Fruit fly (Drosophila melanogaster) whole organism, wandering third instar larva: Measurements from ENCODE around the gene CG11563.
A peak's percentile ranks its signal among the peaks of the same experiment; 100 is the strongest.

Experiments used
- CG32264 ChIP-seq: fragments of 200-800 bp; sonication (Bioruptor generic); optimal IDR thresholded peaks from 2 replicates; lab custom pipeline; 2016; ENCODE audit warnings: missing biosample characterization, missing genetic modification characterization
- CrebA ChIP-seq: fragments of 200-800 bp; sonication (Bioruptor generic); optimal IDR thresholded peaks from 2 replicates; lab custom pipeline; 2016; ENCODE audit warnings: missing biosample characterization, mild to moderate bottlenecking, missing genetic modification characterization, borderline replicate concordance
- Dif ChIP-seq: fragments of 200-275, 200-300 bp; sonication (Bioruptor generic); optimal IDR thresholded peaks from 2 replicates; lab custom pipeline; 2018; ENCODE audit warnings: missing biosample characterization, missing genetic modification characterization; ENCODE audit not compliant: partially characterized antibody
- GATAd ChIP-seq: sonication (Bioruptor generic); optimal IDR thresholded peaks from 2 replicates; lab custom pipeline; 2016; ENCODE audit warnings: missing biosample characterization, missing genetic modification characterization
- HLH106 ChIP-seq: fragments of 200-800 bp; optimal IDR thresholded peaks from 3 replicates; lab custom pipeline; 2019; ENCODE audit warnings: missing biosample characterization, mild to moderate bottlenecking, missing genetic modification characterization, moderate library complexity
- Hr78 ChIP-seq: fragments of >200 bp; optimal IDR thresholded peaks from 2 replicates; lab custom pipeline; 2017; ENCODE audit warnings: missing biosample characterization, missing genetic modification characterization
- Hr83 ChIP-seq: fragments of 200-300 bp; sonication (Bioruptor generic); optimal IDR thresholded peaks from 2 replicates; lab custom pipeline; 2016; ENCODE audit warnings: missing biosample characterization, mild to moderate bottlenecking, missing genetic modification characterization, moderate library complexity; ENCODE audit not compliant: poor library complexity, severe bottlenecking
- Jra ChIP-seq: sonication (Bioruptor generic); optimal IDR thresholded peaks from 2 replicates; lab custom pipeline; 2016; ENCODE audit warnings: missing biosample characterization, missing genetic modification characterization
- Mio ChIP-seq: sonication (Bioruptor generic); optimal IDR thresholded peaks from 2 replicates; lab custom pipeline; 2016; ENCODE audit warnings: missing biosample characterization, missing genetic modification characterization
- Myc ChIP-seq: fragments of >200 bp; optimal IDR thresholded peaks from 2 replicates; lab custom pipeline; 2017
- OdsH ChIP-seq: fragments of 200-800 bp; sonication (Bioruptor generic); optimal IDR thresholded peaks from 2 replicates; lab custom pipeline; 2016; ENCODE audit warnings: missing biosample characterization, mild to moderate bottlenecking, missing genetic modification characterization
- Rel ChIP-seq, 2 experiments: fragments of 200-800 bp; sonication (Bioruptor generic) in 1 of 2; optimal IDR thresholded peaks; 2 replicates in 1 of 2; 3 replicates in 1 of 2; lab custom pipeline; 2016 to 2019; ENCODE audit warnings: mild to moderate bottlenecking in 2 of 2, missing biosample characterization in 2 of 2, missing genetic modification characterization in 2 of 2, moderate library complexity in 1 of 2
- Sp1 ChIP-seq: fragments of 200-800 bp; sonication (Bioruptor generic); optimal IDR thresholded peaks from 3 replicates; lab custom pipeline; 2019; ENCODE audit warnings: missing biosample characterization, mild to moderate bottlenecking, missing genetic modification characterization, moderate library complexity
- Vsx2 ChIP-seq: fragments of 200-300, 225-300 bp; sonication (Bioruptor generic); optimal IDR thresholded peaks from 2 replicates; lab custom pipeline; 2018; ENCODE audit warnings: missing biosample characterization, missing genetic modification characterization; ENCODE audit not compliant: partially characterized antibody
- br ChIP-seq: fragments of 200-800 bp; sonication (Bioruptor generic); optimal IDR thresholded peaks from 2 replicates; lab custom pipeline; 2016; ENCODE audit warnings: missing biosample characterization, missing genetic modification characterization
- brk ChIP-seq: fragments of 200-800 bp; sonication (Bioruptor generic); optimal IDR thresholded peaks from 2 replicates; lab custom pipeline; 2016; ENCODE audit warnings: missing biosample characterization, mild to moderate bottlenecking, missing genetic modification characterization
- dl ChIP-seq, 2 experiments: fragments of 175-275, 200-275 bp in 1 of 2; fragments of 200-275 bp in 1 of 2; sonication (Bioruptor generic); optimal IDR thresholded peaks; lab custom pipeline; 2018; ENCODE audit warnings: mild to moderate bottlenecking in 2 of 2, missing biosample characterization in 2 of 2, missing genetic modification characterization in 2 of 2, moderate library complexity in 2 of 2; ENCODE audit not compliant: partially characterized antibody in 2 of 2, insufficient read depth in 1 of 2
- dmrt93B ChIP-seq: fragments of 200-800 bp; sonication (Bioruptor generic); optimal IDR thresholded peaks from 2 replicates; lab custom pipeline; 2018; ENCODE audit warnings: missing biosample characterization, mild to moderate bottlenecking, missing genetic modification characterization
- dsf ChIP-seq: sonication (Bioruptor generic); optimal IDR thresholded peaks from 2 replicates; lab custom pipeline; 2016; ENCODE audit warnings: missing biosample characterization, missing genetic modification characterization, borderline replicate concordance
- ey ChIP-seq: fragments of 200-800 bp; sonication (Bioruptor generic); optimal IDR thresholded peaks from 2 replicates; lab custom pipeline; 2016; ENCODE audit warnings: missing biosample characterization, missing genetic modification characterization
- foxo ChIP-seq, 2 experiments: fragments of 200-800 bp; sonication (Bioruptor generic); optimal IDR thresholded peaks; 2 replicates in 1 of 2; 3 replicates in 1 of 2; lab custom pipeline; 2016 to 2017; ENCODE audit warnings: missing biosample characterization in 2 of 2, missing genetic modification characterization in 2 of 2
- fru ChIP-seq: fragments of 200-800 bp; sonication (Bioruptor generic); optimal IDR thresholded peaks from 3 replicates; lab custom pipeline; 2016; ENCODE audit warnings: missing biosample characterization, mild to moderate bottlenecking, missing genetic modification characterization
- h ChIP-seq: fragments of 200-800 bp; sonication (Bioruptor generic); optimal IDR thresholded peaks from 3 replicates; lab custom pipeline; 2016; ENCODE audit warnings: missing biosample characterization, mild to moderate bottlenecking, missing genetic modification characterization
- jim ChIP-seq: fragments of 175-275, 200-325 bp; sonication (Bioruptor generic); optimal IDR thresholded peaks from 2 replicates; lab custom pipeline; 2016; ENCODE audit warnings: missing biosample characterization, mild to moderate bottlenecking, missing genetic modification characterization
- lola ChIP-seq: fragments of >200 bp; optimal IDR thresholded peaks from 2 replicates; lab custom pipeline; 2017; ENCODE audit warnings: missing biosample characterization, missing genetic modification characterization
- pan ChIP-seq: fragments of >200 bp; optimal IDR thresholded peaks from 2 replicates; lab custom pipeline; 2017
- psq ChIP-seq: fragments of 200-800 bp; sonication (Bioruptor generic); optimal IDR thresholded peaks from 3 replicates; lab custom pipeline; 2017; ENCODE audit warnings: missing biosample characterization, mild to moderate bottlenecking, missing genetic modification characterization, moderate library complexity
- rgr ChIP-seq: fragments of 200-800 bp; sonication (Bioruptor generic); optimal IDR thresholded peaks from 3 replicates; lab custom pipeline; 2016; ENCODE audit warnings: missing biosample characterization, mild to moderate bottlenecking, missing genetic modification characterization
- sage ChIP-seq: fragments of 200-800 bp; sonication (Bioruptor generic); optimal IDR thresholded peaks from 2 replicates; lab custom pipeline; 2016; ENCODE audit warnings: missing biosample characterization, mild to moderate bottlenecking, missing genetic modification characterization
- tai ChIP-seq: sonication (Bioruptor generic); optimal IDR thresholded peaks from 2 replicates; lab custom pipeline; 2016; ENCODE audit warnings: missing biosample characterization, missing genetic modification characterization
- usp ChIP-seq: fragments of >200 bp; optimal IDR thresholded peaks from 2 replicates; lab custom pipeline; 2017; ENCODE audit warnings: missing biosample characterization, missing genetic modification characterization
- woc ChIP-seq: sonication (Bioruptor generic); optimal IDR thresholded peaks from 2 replicates; lab custom pipeline; 2016; ENCODE audit warnings: missing biosample characterization, mild to moderate bottlenecking, missing genetic modification characterization

The CG11563 gene

dm6 chr3R:31709142-31709541 is 27.7 kb upstream of the CG11563 start:
- TF ChIP-seq rgr (GFP tag; lab: Kevin White, UChicago) = peak; percentile 39
- TF ChIP-seq Jra (GFP tag; lab: Kevin White, UChicago) = no peak
- TF ChIP-seq fru = peak; percentile 22
- no peak for TF ChIP-seq Rel (GFP tag; optimal IDR thresholded peaks at IDR 0.05; lab: Kevin White, UChicago)
- no peak for TF ChIP-seq Rel (tag; optimal IDR thresholded peaks at IDR 0.05; lab: Kevin White, UChicago)
- TF ChIP-seq foxo (GFP tag; optimal IDR thresholded peaks at IDR 0.05; lab: Kevin White, UChicago) = peak in 1 of 2 experiments; percentile 49
- no peak for TF ChIP-seq GATAd (GFP tag; lab: Kevin White, UChicago)
- no peak for TF ChIP-seq dmrt93B (GFP tag; lab: Kevin White, UChicago)
- no peak for TF ChIP-seq usp (GFP tag; lab: Kevin White, UChicago)
- TF ChIP-seq sage (GFP tag; lab: Kevin White, UChicago) = no peak
- peak; percentile 54 for TF ChIP-seq h (GFP tag; lab: Kevin White, UChicago)
- TF ChIP-seq Sp1 (GFP tag; lab: Kevin White, UChicago) = peak; percentile 0
- TF ChIP-seq ey (GFP tag; lab: Kevin White, UChicago) = peak; percentile 35
- peak; percentile 40 for TF ChIP-seq HLH106

dm6 chr3R:31709769-31710168 is 27.1 kb upstream of the CG11563 start:
- TF ChIP-seq woc (GFP tag; lab: Kevin White, UChicago) = no peak
- TF ChIP-seq foxo (GFP tag; optimal IDR thresholded peaks at IDR 0.05; lab: Kevin White, UChicago) = no peak
- TF ChIP-seq Hr78 = no peak
- TF ChIP-seq Rel (GFP tag; optimal IDR thresholded peaks at IDR 0.05; lab: Kevin White, UChicago) = no peak
- no peak for TF ChIP-seq Rel (tag; optimal IDR thresholded peaks at IDR 0.05; lab: Kevin White, UChicago)
- no peak for TF ChIP-seq ey (GFP tag; lab: Kevin White, UChicago)
- no peak for TF ChIP-seq Mio
- TF ChIP-seq lola = no peak
- no peak for TF ChIP-seq fru
- TF ChIP-seq CG32264 (GFP tag; lab: Kevin White, UChicago) = no peak
- TF ChIP-seq br = no peak
- no peak for TF ChIP-seq h (GFP tag; lab: Kevin White, UChicago)
- no peak for TF ChIP-seq Myc (lab: Kevin White, UChicago)
- TF ChIP-seq Vsx2 (GFP tag; lab: Kevin White, UChicago) = no peak
- no peak for TF ChIP-seq jim (GFP tag; lab: Kevin White, UChicago)
- no peak for TF ChIP-seq Hr83 (GFP tag; lab: Kevin White, UChicago)
- TF ChIP-seq brk (GFP tag; lab: Kevin White, UChicago) = no peak
- TF ChIP-seq HLH106 = no peak
- TF ChIP-seq pan (lab: Kevin White, UChicago) = no peak
- no peak for TF ChIP-seq tai (GFP tag; lab: Kevin White, UChicago)

DNA sequence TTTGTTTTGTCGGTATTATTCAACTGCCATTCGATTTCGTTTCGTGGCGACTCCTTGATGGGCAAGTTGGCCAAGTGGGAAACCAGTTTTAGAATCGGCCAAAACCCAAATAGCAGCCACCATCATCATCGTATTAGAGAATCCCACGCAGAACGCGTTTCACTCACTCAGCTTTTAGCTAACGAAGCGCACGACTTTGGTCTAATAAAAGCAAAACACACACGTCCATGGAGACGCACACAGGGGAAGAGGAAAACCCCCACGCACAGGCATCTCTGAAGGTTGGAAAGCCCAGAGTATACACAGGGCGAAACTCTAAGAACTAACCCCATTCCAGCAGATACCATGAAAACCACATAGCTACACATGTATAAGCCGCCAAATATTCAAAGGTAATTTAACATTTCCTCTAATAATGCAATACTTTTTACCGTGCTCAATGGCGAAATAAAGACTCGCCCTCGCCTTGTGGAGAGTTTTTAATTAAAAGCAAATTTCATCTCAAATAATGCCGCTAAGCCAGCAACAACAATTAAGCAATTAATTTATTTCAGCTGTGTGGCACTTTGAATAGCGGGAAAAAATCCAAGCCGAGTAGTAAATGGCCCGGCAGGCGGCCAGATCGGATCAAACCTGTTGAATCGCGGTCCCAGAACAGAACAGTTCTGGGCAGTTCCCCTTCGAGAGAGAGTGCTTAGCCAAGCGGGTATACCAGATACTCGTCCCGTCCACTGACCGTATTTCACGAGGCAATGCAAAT is 25.4 kb upstream of the CG11563 start:
- TF ChIP-seq dsf (GFP tag; lab: Kevin White, UChicago) (no peak), dmrt93B (GFP tag; lab: Kevin White, UChicago) (no peak), rgr (GFP tag; lab: Kevin White, UChicago) (no peak)

DNA sequence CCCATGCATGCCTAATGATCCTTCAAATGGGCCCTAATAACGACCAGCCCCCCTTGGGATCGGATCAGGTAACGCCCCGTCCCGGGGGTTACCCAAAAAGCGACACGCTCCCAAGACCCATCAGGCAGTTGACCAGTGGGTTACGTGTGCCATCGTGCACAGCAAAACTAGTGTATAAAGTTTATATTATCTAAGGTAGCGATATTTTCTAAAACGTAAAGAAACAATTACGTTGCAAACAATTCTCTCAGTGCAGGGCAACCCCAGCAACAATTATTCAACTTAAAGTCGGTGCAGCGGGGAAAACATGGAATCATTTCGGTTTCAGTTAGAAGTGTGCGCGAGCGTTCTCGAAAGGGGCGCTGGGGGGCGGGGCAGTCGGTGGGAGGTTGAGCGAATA is 24.2 kb upstream of the CG11563 start:
- TF ChIP-seq GATAd (GFP tag; lab: Kevin White, UChicago) = no peak
- no peak for TF ChIP-seq Rel (GFP tag; optimal IDR thresholded peaks at IDR 0.05; lab: Kevin White, UChicago)
- TF ChIP-seq Rel (tag; optimal IDR thresholded peaks at IDR 0.05; lab: Kevin White, UChicago) = peak; percentile 22

dm6 chr3R:31713306-31714123 is 23.3 kb upstream of the CG11563 start, which contains the start of gene ttk:
Gene ttk, plus strand, starts transcription at chr3R:31713867.
- no peak for TF ChIP-seq dmrt93B (GFP tag; lab: Kevin White, UChicago)
- peak; percentile 4 for TF ChIP-seq HLH106
- peak; percentile 64 for TF ChIP-seq h (GFP tag; lab: Kevin White, UChicago)
- TF ChIP-seq brk (GFP tag; lab: Kevin White, UChicago) = no peak
- TF ChIP-seq foxo (GFP tag; optimal IDR thresholded peaks at IDR 0.05; lab: Kevin White, UChicago) = peak in 1 of 2 experiments; percentile 46
- TF ChIP-seq CG32264 (GFP tag; lab: Kevin White, UChicago) = no peak
- TF ChIP-seq dl (GFP tag; optimal IDR thresholded peaks at IDR 0.05; lab: Kevin White, UChicago; ENCODE audit: insufficient read depth in 1 of 2, partially characterized antibody in 2 of 2) = peak; percentile 89 to 96
- no peak for TF ChIP-seq Hr78
- peak; percentile 11 for TF ChIP-seq br
- TF ChIP-seq ey (GFP tag; lab: Kevin White, UChicago) = no peak
- TF ChIP-seq psq = peak; percentile 58
- TF ChIP-seq Jra (GFP tag; lab: Kevin White, UChicago) = peak; percentile 34
- peak; percentile 25 for TF ChIP-seq Hr83 (GFP tag; lab: Kevin White, UChicago)
- no peak for TF ChIP-seq OdsH
- TF ChIP-seq Vsx2 (GFP tag; lab: Kevin White, UChicago) = peak; percentile 83
- peak; percentile 5 for TF ChIP-seq Sp1 (GFP tag; lab: Kevin White, UChicago)
- TF ChIP-seq CrebA (GFP tag; lab: Kevin White, UChicago) = peak; percentile 65
- TF ChIP-seq fru = peak; percentile 63
- TF ChIP-seq Dif (GFP tag; lab: Kevin White, UChicago) = peak; percentile 92
- peak; percentile 16 for TF ChIP-seq rgr (GFP tag; lab: Kevin White, UChicago)
- TF ChIP-seq Rel (GFP tag; optimal IDR thresholded peaks at IDR 0.05; lab: Kevin White, UChicago) = peak; percentile 8
- no peak for TF ChIP-seq Rel (tag; optimal IDR thresholded peaks at IDR 0.05; lab: Kevin White, UChicago)
